In genomic region chrII:3267815-3268214, ce11 we compare ENCODE assay signal across 5 worm cellular contexts.
A peak's percentile ranks its signal among the peaks of the same experiment; 100 is the strongest.
TF ChIP-seq lines count a peak whose summit lies in the region.

No protein-coding gene starts in this region.

TF ChIP-seq in whole organism, L1 larva, 84 proteins besides CTCF, POLR2A, EP300 and RAD21:
- TF ChIP-seq ceh-8 (GFP tag; optimal IDR thresholded peaks at IDR 0.05; lab: Kevin White, UChicago) (no peak), efl-1 (optimal IDR thresholded peaks at IDR 0.05; lab: Kevin White, UChicago) (peak in 1 of 2 experiments; percentile 1), efl-1 (GFP tag; optimal IDR thresholded peaks at IDR 0.05 in 1 of 2; lab: Kevin White, UChicago) (no peak), snu-23 (GFP tag; optimal IDR thresholded peaks at IDR 0.05; lab: Kevin White, UChicago) (peak; percentile 3), nhr-19 (GFP tag; conservative IDR thresholded peaks at IDR 0.05; lab: Robert Waterston, UW) (0 out of 2 replicates have a peak, but pooled peaks have one; percentile 8), skn-1 (tag; optimal IDR thresholded peaks at IDR 0.05; lab: Kevin White, UChicago) (no peak), lsy-2 (tag; optimal IDR thresholded peaks at IDR 0.05; lab: Kevin White, UChicago) (peak in 1 of 2 experiments; percentile 10)

TF ChIP-seq in whole organism, L3 larva, 47 proteins besides CTCF, POLR2A, EP300 and RAD21:
- TF ChIP-seq nhr-28 (tag; optimal IDR thresholded peaks at IDR 0.05; lab: Kevin White, UChicago) (no peak), egl-27 (tag; optimal IDR thresholded peaks at IDR 0.05; lab: Kevin White, UChicago) (no peak), ceh-16 (tag; optimal IDR thresholded peaks at IDR 0.05; lab: Kevin White, UChicago) (no peak), nfya-1 (tag; optimal IDR thresholded peaks at IDR 0.05; lab: Kevin White, UChicago; ENCODE audit: insufficient read depth) (peak; percentile 8), hmg-11 (tag; optimal IDR thresholded peaks at IDR 0.05; lab: Kevin White, UChicago) (no peak), fkh-2 (tag; optimal IDR thresholded peaks at IDR 0.05; lab: Kevin White, UChicago) (no peak), ZK546.5 (tag; optimal IDR thresholded peaks at IDR 0.05; lab: Kevin White, UChicago) (no peak), R02D3.7 (tag; optimal IDR thresholded peaks at IDR 0.05; lab: Kevin White, UChicago) (no peak), egl-5 (tag; optimal IDR thresholded peaks at IDR 0.05; lab: Kevin White, UChicago) (no peak), pha-4 (tag; optimal IDR thresholded peaks at IDR 0.05; lab: Kevin White, UChicago) (peak; percentile 17)

TF ChIP-seq in whole organism, early embryonic, 17 proteins besides CTCF, POLR2A, EP300 and RAD21:
- TF ChIP-seq ceh-36 (tag; optimal IDR thresholded peaks at IDR 0.05; lab: Kevin White, UChicago) (no peak), hnd-1 (tag; optimal IDR thresholded peaks at IDR 0.05; lab: Kevin White, UChicago) (peak; percentile 1), sea-1 (GFP tag; conservative IDR thresholded peaks at IDR 0.05; lab: Robert Waterston, UW) (no peak), ceh-13 (GFP tag; optimal IDR thresholded peaks at IDR 0.05; lab: Kevin White, UChicago) (peak; percentile 49), hmbx-1 (tag; optimal IDR thresholded peaks at IDR 0.05; lab: Kevin White, UChicago) (no peak), tbx-11 (GFP tag; IDR thresholded peaks at IDR 0.05; lab: Robert Waterston, UW) (peak; percentile 58), pes-1 (GFP tag; IDR thresholded peaks at IDR 0.05; lab: Robert Waterston, UW) (peak; percentile 82), scrt-1 (GFP tag; IDR thresholded peaks at IDR 0.05; lab: Robert Waterston, UW) (0 out of 2 replicates have a peak, but pooled peaks have one; percentile 19), flt-1 (GFP tag; IDR thresholded peaks at IDR 0.05; lab: Robert Waterston, UW) (peak; percentile 60; the same call in 1 of the 2 replicates)

TF ChIP-seq in whole organism, midembryonic, 9 proteins besides CTCF, POLR2A, EP300 and RAD21:
- TF ChIP-seq ztf-23 (GFP tag; IDR thresholded peaks at IDR 0.05; lab: Robert Waterston, UW) = no peak
- TF ChIP-seq cog-1 (tag; optimal IDR thresholded peaks at IDR 0.05; lab: Kevin White, UChicago) = no peak
- TF ChIP-seq flt-1 (GFP tag; IDR thresholded peaks at IDR 0.05; lab: Robert Waterston, UW) = peak; percentile 69
- peak; percentile 41 for TF ChIP-seq T22C8.4 (GFP tag; IDR thresholded peaks at IDR 0.05; lab: Robert Waterston, UW)
- TF ChIP-seq tab-1 (GFP tag; IDR thresholded peaks at IDR 0.05; lab: Robert Waterston, UW) = peak; percentile 68
- 0 out of 2 replicates have a peak, but pooled peaks have one; percentile 34 for TF ChIP-seq ref-1 (GFP tag; conservative IDR thresholded peaks at IDR 0.05; lab: Robert Waterston, UW)
- 0 out of 2 replicates have a peak, but pooled peaks have one; percentile 6 for TF ChIP-seq klf-2 (GFP tag; conservative IDR thresholded peaks at IDR 0.05; lab: Robert Waterston, UW)
- TF ChIP-seq med-1 (GFP tag; optimal IDR thresholded peaks at IDR 0.05; lab: Kevin White, UChicago; ENCODE audit: insufficient read depth) = no peak
- TF ChIP-seq ztf-29 (GFP tag; IDR thresholded peaks at IDR 0.05; lab: Robert Waterston, UW) = no peak

TF ChIP-seq in whole organism, young adult, 124 proteins besides CTCF, POLR2A, EP300 and RAD21 (continues in another document):
- TF ChIP-seq T07F8.4 (tag; optimal IDR thresholded peaks at IDR 0.05; lab: Kevin White, UChicago) (no peak), aptf-2 (GFP tag; conservative IDR thresholded peaks at IDR 0.05; lab: Robert Waterston, UW) (no peak), dox-1 (GFP tag; IDR thresholded peaks at IDR 0.05; lab: Robert Waterston, UW) (0 out of 2 replicates have a peak, but pooled peaks have one; percentile 31), ceh-100 (GFP tag; IDR thresholded peaks at IDR 0.05; lab: Robert Waterston, UW) (0 out of 2 replicates have a peak, but pooled peaks have one; percentile 32), ztf-25 (GFP tag; IDR thresholded peaks at IDR 0.05; lab: Robert Waterston, UW) (0 out of 2 replicates have a peak, but pooled peaks have one; percentile 38), B0261.1 (tag; optimal IDR thresholded peaks at IDR 0.05; lab: Kevin White, UChicago) (peak; percentile 80), T26A5.8 (tag; optimal IDR thresholded peaks at IDR 0.05; lab: Kevin White, UChicago) (no peak), K12H6.12 (tag; optimal IDR thresholded peaks at IDR 0.05; lab: Kevin White, UChicago) (no peak), Y95B8A.8 (GFP tag; IDR thresholded peaks at IDR 0.05; lab: Robert Waterston, UW) (no peak), zim-3 (tag; optimal IDR thresholded peaks at IDR 0.05; lab: Kevin White, UChicago) (no peak), hmg-1.2 (GFP tag; IDR thresholded peaks at IDR 0.05; lab: Robert Waterston, UW) (peak; percentile 48), Y53G8AR.9 (GFP tag; conservative IDR thresholded peaks at IDR 0.05; lab: Robert Waterston, UW) (peak; percentile 55; the same call in 1 of the 2 replicates), snpc-1.3 (tag; optimal IDR thresholded peaks at IDR 0.05; lab: Kevin White, UChicago; ENCODE audit: insufficient read depth) (no peak), repo-1 (tag; optimal IDR thresholded peaks at IDR 0.05; lab: Kevin White, UChicago) (no peak), ztf-18 (tag; optimal IDR thresholded peaks at IDR 0.05; lab: Kevin White, UChicago) (no peak), hlh-12 (tag; optimal IDR thresholded peaks at IDR 0.05; lab: Kevin White, UChicago) (no peak), ceh-91 (GFP tag; IDR thresholded peaks at IDR 0.05; lab: Robert Waterston, UW) (no peak), lir-1 (GFP tag; conservative IDR thresholded peaks at IDR 0.05; lab: Robert Waterston, UW) (no peak), lin-26 (GFP tag; IDR thresholded peaks at IDR 0.05; lab: Robert Waterston, UW) (peak; percentile 80; the same call in 1 of the 2 replicates), ceh-40 (GFP tag; IDR thresholded peaks at IDR 0.05; lab: Robert Waterston, UW) (no peak), cebp-1 (GFP tag; IDR thresholded peaks at IDR 0.05; lab: Robert Waterston, UW) (no peak), cebp-1 (tag; optimal IDR thresholded peaks at IDR 0.05; lab: Kevin White, UChicago) (no peak), ceh-58 (GFP tag; IDR thresholded peaks at IDR 0.05; lab: Robert Waterston, UW) (no peak), D2030.7 (GFP tag; IDR thresholded peaks at IDR 0.05; lab: Robert Waterston, UW) (no peak), lsl-1 (GFP tag; optimal IDR thresholded peaks at IDR 0.05; lab: Kevin White, UChicago) (peak; percentile 24), lin-35 (GFP tag; optimal IDR thresholded peaks at IDR 0.05; lab: Kevin White, UChicago) (no peak), nfya-2 (GFP tag; IDR thresholded peaks at IDR 0.05; lab: Robert Waterston, UW) (no peak), B0035.1 (tag; optimal IDR thresholded peaks at IDR 0.05; lab: Kevin White, UChicago) (no peak), lin-40 (tag; optimal IDR thresholded peaks at IDR 0.05; lab: Kevin White, UChicago) (no peak), F57A8.1 (GFP tag; optimal IDR thresholded peaks at IDR 0.05; lab: Kevin White, UChicago) (no peak), let-526 (GFP tag; IDR thresholded peaks at IDR 0.05; lab: Robert Waterston, UW) (no peak), nfya-1 (tag; optimal IDR thresholded peaks at IDR 0.05; lab: Kevin White, UChicago; ENCODE audit: borderline replicate concordance, insufficient read depth) (no peak), K11D2.4 (GFP tag; IDR thresholded peaks at IDR 0.05; lab: Robert Waterston, UW) (no peak), tbp1 (GFP tag; optimal IDR thresholded peaks at IDR 0.05; lab: Kevin White, UChicago) (peak; percentile 95), unc-62 (GFP tag; optimal IDR thresholded peaks at IDR 0.05; lab: Kevin White, UChicago) (no peak), attf-3 (GFP tag; conservative IDR thresholded peaks at IDR 0.05; lab: Robert Waterston, UW) (no peak), die-1 (tag; optimal IDR thresholded peaks at IDR 0.05; lab: Kevin White, UChicago) (peak; percentile 47), ama-1 (optimal IDR thresholded peaks at IDR 0.05; lab: Kevin White, UChicago) (no peak), ama-1 (GFP tag; optimal IDR thresholded peaks at IDR 0.05; lab: Kevin White, UChicago) (peak; percentile 16 to 25), ZK185.1 (tag; optimal IDR thresholded peaks at IDR 0.05; lab: Kevin White, UChicago; ENCODE audit: poor library complexity, severe bottlenecking) (no peak), F55B11.4 (tag; optimal IDR thresholded peaks at IDR 0.05; lab: Kevin White, UChicago; ENCODE audit: borderline replicate concordance, insufficient read depth) (no peak), ztf-26 (tag; optimal IDR thresholded peaks at IDR 0.05; lab: Kevin White, UChicago) (no peak), unc-130 (GFP tag; optimal IDR thresholded peaks at IDR 0.05; lab: Kevin White, UChicago) (no peak), dpff-1 (tag; optimal IDR thresholded peaks at IDR 0.05; lab: Kevin White, UChicago) (no peak), ztf-28 (GFP tag; IDR thresholded peaks at IDR 0.05; lab: Robert Waterston, UW) (no peak), attf-5 (GFP tag; optimal IDR thresholded peaks at IDR 0.05; lab: Kevin White, UChicago) (peak; percentile 32), snpc-4 (GFP tag; optimal IDR thresholded peaks at IDR 0.05; lab: Kevin White, UChicago) (no peak), snpc-4 (tag; optimal IDR thresholded peaks at IDR 0.05; lab: Kevin White, UChicago) (peak in 1 of 4 experiments; percentile 37), bed-2 (GFP tag; IDR thresholded peaks at IDR 0.05; lab: Robert Waterston, UW) (no peak), lag-1 (GFP tag; IDR thresholded peaks at IDR 0.05; lab: Robert Waterston, UW) (no peak), F23B12.7 (tag; optimal IDR thresholded peaks at IDR 0.05; lab: Kevin White, UChicago; ENCODE audit: insufficient read depth) (no peak), nfyb-1 (GFP tag; IDR thresholded peaks at IDR 0.05; lab: Robert Waterston, UW) (peak; percentile 66), hmg-20 (GFP tag; IDR thresholded peaks at IDR 0.05; lab: Robert Waterston, UW) (no peak), ccch-3 (GFP tag; optimal IDR thresholded peaks at IDR 0.05; lab: Kevin White, UChicago) (no peak), efl-1 (GFP tag; optimal IDR thresholded peaks at IDR 0.05; lab: Kevin White, UChicago) (no peak), chd-7 (tag; optimal IDR thresholded peaks at IDR 0.05; lab: Kevin White, UChicago) (peak; percentile 14), B0019.2 (GFP tag; conservative IDR thresholded peaks at IDR 0.05; lab: Robert Waterston, UW) (no peak), fkh-3 (tag; optimal IDR thresholded peaks at IDR 0.05; lab: Kevin White, UChicago) (no peak), him-1 (tag; optimal IDR thresholded peaks at IDR 0.05; lab: Kevin White, UChicago) (peak; percentile 63), hlh-26 (GFP tag; conservative IDR thresholded peaks at IDR 0.05; lab: Robert Waterston, UW) (no peak)

Comparison
In these comparisons a context has a peak if more than half of its experiments do, and no peak if none do; other contexts are left out.
1. Of the 8 proteins assayed by ChIP-seq in both whole organism, young adult and whole organism, L1 larva: peak only in whole organism, young adult: ama-1; only in whole organism, L1 larva: none; in both: none; in neither: 5; mixed calls (peak in some experiments, not most) for 2.